Worm (Caenorhabditis elegans) whole organism, young adult: ENCODE data around the gene B0524.5.

ENCODE experiments used
- C17E4.6 ChIP-seq: fragments of 200-800 bp; sonication (Bioruptor generic); IDR thresholded peaks from 2 replicates; pipeline ENCODE4 v1.3.6; 2022; ENCODE audit warnings: missing genetic modification reagents, missing genetic modification characterization, missing compliant biosample characterization
- F23B12.7 ChIP-seq: sonication (generic microtip); optimal IDR thresholded peaks from 2 replicates; lab custom pipeline; 2017; ENCODE audit warnings: missing genetic modification characterization, mild to moderate bottlenecking, missing compliant biosample characterization, antibody characterized with exemption, moderate library complexity; ENCODE audit not compliant: insufficient read depth
- F33H1.4 ChIP-seq: fragments of 200-800 bp; sonication (Bioruptor generic); IDR thresholded peaks from 2 replicates; pipeline ENCODE4 v1.3.6; 2022; ENCODE audit warnings: missing genetic modification reagents, missing genetic modification characterization, missing compliant biosample characterization
- F37B4.10 ChIP-seq: fragments of 200-800 bp; sonication (Bioruptor generic); IDR thresholded peaks from 2 replicates; pipeline ENCODE4 v1.3.6; 2022; ENCODE audit warnings: missing genetic modification characterization, missing compliant biosample characterization
- F49E8.2 ChIP-seq: sonication (generic microtip); optimal IDR thresholded peaks from 3 replicates; lab custom pipeline; 2017; ENCODE audit warnings: missing genetic modification characterization, mild to moderate bottlenecking, missing compliant biosample characterization, antibody characterized with exemption, moderate library complexity; ENCODE audit not compliant: insufficient read depth
- K11D2.4 ChIP-seq: fragments of 200-800 bp; sonication (Bioruptor generic); IDR thresholded peaks from 2 replicates; pipeline ENCODE4 v1.3.6; 2022; ENCODE audit warnings: missing genetic modification reagents, missing genetic modification characterization, missing compliant biosample characterization
- athp-1 ChIP-seq: sonication (generic microtip); optimal IDR thresholded peaks from 2 replicates; lab custom pipeline; 2017; ENCODE audit warnings: mild to moderate bottlenecking, missing genetic modification characterization, missing compliant biosample characterization
- attf-3 ChIP-seq: fragments of 200-800 bp; sonication (Bioruptor generic); conservative IDR thresholded peaks from 2 replicates; pipeline ENCODE4 v1.3.6; 2022; ENCODE audit warnings: missing genetic modification reagents, missing genetic modification characterization, missing compliant biosample characterization
- bed-1 ChIP-seq: fragments of 200-800 bp; sonication (Bioruptor generic); IDR thresholded peaks from 2 replicates; pipeline ENCODE4 v1.3.6; 2022; ENCODE audit warnings: missing genetic modification reagents, missing genetic modification characterization, missing compliant biosample characterization
- ccch-3 ChIP-seq: fragments of 200-800 bp; sonication (Bioruptor generic); optimal IDR thresholded peaks from 2 replicates; lab custom pipeline; 2018; ENCODE audit warnings: mild to moderate bottlenecking, missing genetic modification characterization, missing compliant biosample characterization
- cebp-1 ChIP-seq, 2 experiments: fragments of 200-800 bp in 1 of 2; sonication (Bioruptor generic) in 1 of 2; sonication (generic microtip) in 1 of 2; IDR thresholded peaks in 1 of 2; optimal IDR thresholded peaks in 1 of 2; 2 replicates each; pipeline versions ENCODE4 v1.3.6 to Lab custom; 2017 to 2022; ENCODE audit warnings: missing compliant biosample characterization in 2 of 2, missing genetic modification characterization in 2 of 2, mild to moderate bottlenecking in 1 of 2, missing genetic modification reagents in 1 of 2, moderate library complexity in 1 of 2
- ceh-27 ChIP-seq: fragments of 200-800 bp; sonication (Bioruptor generic); optimal IDR thresholded peaks from 2 replicates; lab custom pipeline; 2018; ENCODE audit warnings: mild to moderate bottlenecking, missing genetic modification characterization, moderate library complexity, missing compliant biosample characterization
- ceh-58 ChIP-seq: fragments of 200-800 bp; sonication (Bioruptor generic); IDR thresholded peaks from 2 replicates; pipeline ENCODE4 v1.3.6; 2022; ENCODE audit warnings: missing genetic modification characterization, missing compliant biosample characterization
- dox-1 ChIP-seq: fragments of 200-800 bp; sonication (Bioruptor generic); IDR thresholded peaks from 2 replicates; pipeline ENCODE4 v1.3.6; 2022; ENCODE audit warnings: missing genetic modification reagents, missing genetic modification characterization, missing compliant biosample characterization
- egrh-3 ChIP-seq: fragments of 200-800 bp; sonication (Bioruptor generic); IDR thresholded peaks from 2 replicates; pipeline ENCODE4 v1.3.6; 2022; ENCODE audit warnings: missing genetic modification reagents, missing genetic modification characterization, missing compliant biosample characterization
- hlh-26 ChIP-seq: fragments of 200-800 bp; sonication (Bioruptor generic); conservative IDR thresholded peaks from 2 replicates; pipeline ENCODE4 v1.3.6; 2022; ENCODE audit warnings: missing genetic modification reagents, missing genetic modification characterization, missing compliant biosample characterization
- hmg-1.2 ChIP-seq: fragments of 200-800 bp; sonication (Bioruptor generic); IDR thresholded peaks from 2 replicates; pipeline ENCODE4 v1.3.6; 2022; ENCODE audit warnings: missing genetic modification reagents, missing genetic modification characterization, missing compliant biosample characterization
- lsy-27 ChIP-seq: sonication (generic microtip); optimal IDR thresholded peaks from 2 replicates; lab custom pipeline; 2017; ENCODE audit warnings: missing genetic modification characterization, mild to moderate bottlenecking, missing compliant biosample characterization, antibody characterized with exemption, missing genotype, borderline replicate concordance; ENCODE audit not compliant: insufficient read depth
- mcd-1 ChIP-seq: fragments of 200-800 bp; sonication (Bioruptor generic); IDR thresholded peaks from 2 replicates; pipeline ENCODE4 v1.3.6; 2022; ENCODE audit warnings: missing genetic modification reagents, missing genetic modification characterization, missing compliant biosample characterization
- mxl-1 ChIP-seq: sonication (generic microtip); optimal IDR thresholded peaks from 2 replicates; lab custom pipeline; 2016; ENCODE audit warnings: missing genetic modification characterization, missing compliant biosample characterization
- nfya-1 ChIP-seq: sonication (generic microtip); optimal IDR thresholded peaks from 2 replicates; lab custom pipeline; 2017; ENCODE audit warnings: antibody characterized with exemption, missing compliant biosample characterization, missing genetic modification characterization, borderline replicate concordance; ENCODE audit not compliant: insufficient read depth
- nfya-2 ChIP-seq: fragments of 200-800 bp; sonication (Bioruptor generic); IDR thresholded peaks from 2 replicates; pipeline ENCODE4 v1.3.6; 2022; ENCODE audit warnings: missing genetic modification reagents, missing genetic modification characterization, missing compliant biosample characterization
- pha-4 ChIP-seq: fragments of 150-350 bp; sonication (generic microtip); optimal IDR thresholded peaks from 2 replicates; lab custom pipeline; 2014; ENCODE audit warnings: missing biosample characterization, missing genetic modification reagents, missing genetic modification characterization
- sdz-38 ChIP-seq: sonication (generic microtip); optimal IDR thresholded peaks from 2 replicates; lab custom pipeline; 2016; ENCODE audit warnings: missing genotype, missing genetic modification characterization, missing compliant biosample characterization
- tlf-1 ChIP-seq: fragments of 200-800 bp; sonication (Bioruptor generic); optimal IDR thresholded peaks from 2 replicates; lab custom pipeline; 2018; ENCODE audit warnings: mild to moderate bottlenecking, missing genetic modification characterization, missing compliant biosample characterization
- zfh-2 ChIP-seq: fragments of 200-800 bp; sonication (Bioruptor generic); conservative IDR thresholded peaks from 2 replicates; pipeline ENCODE4 v1.3.6; 2022; ENCODE audit warnings: missing genetic modification reagents, missing genetic modification characterization, missing compliant biosample characterization
- ztf-22 ChIP-seq: fragments of 200-800 bp; sonication (Bioruptor generic); optimal IDR thresholded peaks from 2 replicates; lab custom pipeline; 2018; ENCODE audit warnings: mild to moderate bottlenecking, missing genetic modification characterization, moderate library complexity, missing compliant biosample characterization
- ztf-25 ChIP-seq: fragments of 200-800 bp; sonication (Bioruptor generic); IDR thresholded peaks from 2 replicates; pipeline ENCODE4 v1.3.6; 2022; ENCODE audit warnings: missing genetic modification reagents, missing genetic modification characterization, missing compliant biosample characterization
- ztf-28 ChIP-seq: fragments of 200-800 bp; sonication (Bioruptor generic); IDR thresholded peaks from 2 replicates; pipeline ENCODE4 v1.3.6; 2022; ENCODE audit warnings: missing genetic modification reagents, missing genetic modification characterization, missing compliant biosample characterization

The B0524.5 gene

DNA sequence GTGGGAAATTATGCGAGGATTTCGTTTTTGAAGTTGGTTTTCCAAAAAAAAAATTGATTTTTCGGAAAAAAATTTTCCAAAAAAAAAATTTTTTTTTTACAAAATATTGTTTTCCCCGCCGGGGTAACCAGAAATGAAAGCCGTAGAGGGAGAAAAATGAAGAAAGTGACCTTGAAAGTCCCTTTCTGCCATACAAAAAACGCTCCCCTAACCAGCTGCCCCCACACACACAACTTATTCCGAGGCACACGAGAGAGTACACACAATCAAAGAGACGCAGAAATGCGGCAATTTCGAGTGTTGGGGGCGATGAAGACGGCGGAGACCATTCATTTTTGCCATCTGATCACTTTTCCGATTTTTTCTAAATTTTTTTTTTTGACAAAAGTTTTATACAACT is 39.7 kb downstream of the B0524.5 start:
- TF ChIP-seq hmg-1.2 (GFP tag; lab: Robert Waterston, UW) (peak; percentile 86), ceh-27 (GFP tag; lab: Kevin White, UChicago) (peak; percentile 3), F33H1.4 (GFP tag; lab: Robert Waterston, UW) (no peak), dox-1 (GFP tag; lab: Robert Waterston, UW) (no peak), sdz-38 (tag; lab: Kevin White, UChicago) (no peak)

DNA sequence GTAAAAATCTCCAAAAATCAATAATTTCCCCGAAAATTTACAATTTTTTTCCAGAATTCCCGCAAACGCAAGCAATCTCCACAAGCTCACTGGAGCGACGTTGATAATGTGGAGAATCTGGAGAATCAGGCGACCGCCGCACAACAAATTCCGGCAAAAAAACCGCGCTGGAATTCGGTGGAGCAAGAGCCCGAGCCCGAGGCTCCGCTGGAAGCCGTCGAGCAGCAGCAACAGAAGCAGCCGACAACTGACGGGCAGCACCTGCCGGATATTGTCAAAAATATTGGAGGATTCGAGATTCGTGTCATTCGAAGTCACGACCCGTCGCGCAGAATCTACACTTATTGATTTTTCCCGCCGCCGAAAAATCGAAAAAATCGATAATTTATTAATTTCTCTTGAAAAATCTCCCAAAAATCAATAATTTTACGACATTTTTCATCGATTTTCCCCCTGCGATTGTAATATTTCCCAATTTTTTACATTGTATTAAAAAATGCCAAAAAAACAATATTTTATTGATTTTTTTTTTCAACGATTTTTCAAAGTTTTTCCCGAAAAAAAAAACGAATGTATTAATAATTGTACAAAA is 41.5 kb downstream of the B0524.5 start:
- no peak for TF ChIP-seq ztf-28 (GFP tag; lab: Robert Waterston, UW)
- no peak for TF ChIP-seq ccch-3 (GFP tag; lab: Kevin White, UChicago)
- TF ChIP-seq lsy-27 (tag; lab: Kevin White, UChicago) = no peak
- peak; percentile 30; the same call in 1 of the 2 replicates for TF ChIP-seq egrh-3 (GFP tag; lab: Robert Waterston, UW)
- no peak for TF ChIP-seq F49E8.2 (tag; lab: Kevin White, UChicago)
- no peak for TF ChIP-seq C17E4.6 (GFP tag; lab: Robert Waterston, UW)
- peak; percentile 82 for TF ChIP-seq zfh-2
- no peak for TF ChIP-seq ceh-58 (GFP tag; lab: Robert Waterston, UW)
- no peak for TF ChIP-seq F23B12.7

DNA sequence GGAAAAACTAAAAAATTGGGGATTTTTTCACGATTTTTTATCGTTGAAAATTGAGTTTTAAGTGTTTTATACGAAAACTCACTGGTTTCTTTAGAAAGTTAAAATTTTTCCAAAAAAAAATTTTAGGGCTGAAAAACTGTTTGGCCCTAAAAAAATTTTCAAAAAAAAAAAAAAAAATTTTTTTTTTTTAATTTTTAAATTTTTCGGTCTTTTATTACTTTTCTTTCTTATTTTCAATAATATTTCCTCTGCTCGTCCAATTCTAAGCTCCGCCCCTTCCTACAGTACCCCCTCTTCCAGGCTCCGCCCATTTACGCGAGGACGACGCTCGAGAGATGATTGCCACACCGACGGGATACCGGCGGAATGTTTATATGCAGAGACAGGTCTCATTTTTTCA is 44.9 kb downstream of the B0524.5 start, which contains the start of gene pqn-82:
Gene pqn-82, plus strand, starts transcription at position 301 of the 400 bp plus-strand sequence.
- no peak for TF ChIP-seq attf-3 (GFP tag; lab: Robert Waterston, UW)
- no peak for TF ChIP-seq F37B4.10 (GFP tag; lab: Robert Waterston, UW)
- no peak for TF ChIP-seq pha-4
- TF ChIP-seq bed-1 (GFP tag; lab: Robert Waterston, UW) = no peak
- TF ChIP-seq nfya-1 (tag; lab: Kevin White, UChicago) = no peak
- TF ChIP-seq ztf-22 (GFP tag; lab: Kevin White, UChicago) = no peak
- no peak for TF ChIP-seq mxl-1
- no peak for TF ChIP-seq ztf-25 (GFP tag; lab: Robert Waterston, UW)
- no peak for TF ChIP-seq cebp-1 (GFP tag; IDR thresholded peaks at IDR 0.05; lab: Robert Waterston, UW)
- no peak for TF ChIP-seq cebp-1 (tag; optimal IDR thresholded peaks at IDR 0.05; lab: Kevin White, UChicago)
- TF ChIP-seq mcd-1 (GFP tag; lab: Robert Waterston, UW) = no peak
- no peak for TF ChIP-seq athp-1 (tag; lab: Kevin White, UChicago)
- TF ChIP-seq hlh-26 (GFP tag; lab: Robert Waterston, UW) = no peak
- no peak for TF ChIP-seq K11D2.4 (GFP tag; lab: Robert Waterston, UW)
- no peak for TF ChIP-seq nfya-2 (GFP tag; lab: Robert Waterston, UW)
- TF ChIP-seq tlf-1 = no peak
